Worm (Caenorhabditis elegans): Measurements from ENCODE around the gene Y14H12B.1.

- TF ChIP-seq tbx-2 (tag; optimal IDR thresholded peaks at IDR 0.05) (no peak), nhr-11 (tag; optimal IDR thresholded peaks at IDR 0.05) (no peak), egl-5 (tag; optimal IDR thresholded peaks at IDR 0.05) (no peak), fos-1 (tag; optimal IDR thresholded peaks at IDR 0.05) (no peak)
Observed at ce11 chrII:3893911-3894310, 40.3 kb upstream of the Y14H12B.1 start.

Measured in whole organism, L3 larva.